Worm (Caenorhabditis elegans): ENCODE data around the gene perm-1.
A peak's percentile ranks its signal among the peaks of the same experiment; 100 is the strongest.

perm-1 gene

DNA sequence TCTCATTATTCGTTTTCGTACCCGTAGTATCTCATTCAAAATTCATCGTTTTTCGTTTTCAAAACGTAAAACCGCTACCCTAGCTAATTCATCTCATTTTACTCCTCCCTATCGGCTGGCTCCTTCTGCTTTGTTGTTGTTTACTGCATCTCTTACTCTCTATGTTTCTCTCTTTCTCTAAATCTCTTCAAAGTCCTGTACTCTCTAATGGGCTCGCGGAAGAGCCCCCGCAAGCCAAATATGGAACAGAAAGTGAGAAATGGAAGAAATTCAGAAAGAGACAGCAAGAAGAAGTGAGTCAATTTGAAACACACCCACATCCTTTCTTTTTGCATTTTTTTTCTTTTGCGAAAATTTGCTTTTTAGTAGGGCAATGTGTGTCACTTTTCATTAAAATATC is 42.0 kb upstream of the perm-1 start:
- TF ChIP-seq grh-1 (GFP tag; IDR thresholded peaks at IDR 0.05) (no peak), egl-13 (tag; optimal IDR thresholded peaks at IDR 0.05) (no peak), ceh-82 (tag; optimal IDR thresholded peaks at IDR 0.05) (peak in 1 of 3 experiments; percentile 28), efl-1 (optimal IDR thresholded peaks at IDR 0.05) (peak; percentile 9 to 28), efl-1 (GFP tag; optimal IDR thresholded peaks at IDR 0.05 in 1 of 2) (peak in 1 of 2 experiments; percentile 13), rnt-1 (tag; optimal IDR thresholded peaks at IDR 0.05) (peak; percentile 10), unc-86 (tag; optimal IDR thresholded peaks at IDR 0.05) (no peak), fos-1 (tag; optimal IDR thresholded peaks at IDR 0.05) (no peak), ztf-11 (tag; optimal IDR thresholded peaks at IDR 0.05) (no peak), fkh-8 (tag; optimal IDR thresholded peaks at IDR 0.05) (no peak), nhr-47 (tag; optimal IDR thresholded peaks at IDR 0.05) (peak; percentile 29), mef-2 (tag; optimal IDR thresholded peaks at IDR 0.05) (no peak), lsy-2 (tag; optimal IDR thresholded peaks at IDR 0.05) (peak; percentile 2 to 22), nhr-71 (tag; optimal IDR thresholded peaks at IDR 0.05) (peak; percentile 20), C16A3.4 (tag; optimal IDR thresholded peaks at IDR 0.05) (no peak), unc-30 (tag; optimal IDR thresholded peaks at IDR 0.05) (no peak), nhr-85 (tag) (peak; percentile 33), alr-1 (tag; optimal IDR thresholded peaks at IDR 0.05; ENCODE audit: borderline replicate concordance) (no peak), lin-35 (GFP tag; optimal IDR thresholded peaks at IDR 0.05) (no peak), ceh-90 (tag; optimal IDR thresholded peaks at IDR 0.05) (no peak), mdl-1 (tag; optimal IDR thresholded peaks at IDR 0.05) (no peak), nhr-237 (tag; optimal IDR thresholded peaks at IDR 0.05) (no peak), jun-1 (tag; optimal IDR thresholded peaks at IDR 0.05) (no peak), lin-39 (tag; optimal IDR thresholded peaks at IDR 0.05) (no peak), ets-5 (GFP tag; IDR thresholded peaks at IDR 0.05) (no peak), pag-3 (tag; optimal IDR thresholded peaks at IDR 0.05; ENCODE audit: borderline replicate concordance, insufficient read depth) (no peak), mab-9 (GFP tag; IDR thresholded peaks at IDR 0.05) (no peak), pax-3 (tag; optimal IDR thresholded peaks at IDR 0.05) (no peak), dpl-1 (GFP tag; optimal IDR thresholded peaks at IDR 0.05) (no peak), fkh-4 (tag; optimal IDR thresholded peaks at IDR 0.05; ENCODE audit: borderline replicate concordance) (no peak), nhr-76 (tag; optimal IDR thresholded peaks at IDR 0.05) (no peak), aly-2 (tag; optimal IDR thresholded peaks at IDR 0.05) (no peak), fkh-10 (GFP tag; optimal IDR thresholded peaks at IDR 0.05) (no peak), nhr-19 (GFP tag; conservative IDR thresholded peaks at IDR 0.05) (no peak), hlh-17 (GFP tag; optimal IDR thresholded peaks at IDR 0.05; ENCODE audit: borderline replicate concordance) (no peak), snu-23 (GFP tag; optimal IDR thresholded peaks at IDR 0.05) (no peak), elt-2 (tag; optimal IDR thresholded peaks at IDR 0.05) (no peak), unc-62 (GFP tag; optimal IDR thresholded peaks at IDR 0.05) (peak; percentile 17), hpl-2 (GFP tag; optimal IDR thresholded peaks at IDR 0.05) (no peak), sptf-1 (tag; optimal IDR thresholded peaks at IDR 0.05) (no peak), lin-14 (GFP tag; optimal IDR thresholded peaks at IDR 0.05) (peak; percentile 83), mep-1 (tag; optimal IDR thresholded peaks at IDR 0.05) (no peak), unc-98 (GFP tag; IDR thresholded peaks at IDR 0.05) (no peak), ama-1 (optimal IDR thresholded peaks at IDR 0.05) (no peak), nhr-28 (tag; optimal IDR thresholded peaks at IDR 0.05) (no peak), blmp-1 (tag; optimal IDR thresholded peaks at IDR 0.05) (no peak), nhr-77 (tag; optimal IDR thresholded peaks at IDR 0.05) (no peak), irx-1 (tag; optimal IDR thresholded peaks at IDR 0.05) (no peak), lin-15B (tag; optimal IDR thresholded peaks at IDR 0.05) (no peak), nhr-20 (tag; optimal IDR thresholded peaks at IDR 0.05) (no peak), skn-1 (tag; optimal IDR thresholded peaks at IDR 0.05) (no peak), isw-1 (GFP tag; IDR thresholded peaks at IDR 0.05) (no peak), vab-15 (tag; optimal IDR thresholded peaks at IDR 0.05) (no peak), elt-3 (tag; optimal IDR thresholded peaks at IDR 0.05) (no peak)

Measured in whole organism, L1 larva.